Worm (Caenorhabditis elegans) whole organism, late embryonic: ENCODE measurements around the gene aly-1.

ENCODE experiments used
- ceh-2 ChIP-seq: sonication (generic microtip); optimal IDR thresholded peaks from 2 replicates; lab custom pipeline; 2016; ENCODE audit warnings: missing genotype, missing genetic modification characterization, missing compliant biosample characterization
- nfya-1 ChIP-seq: sonication (generic microtip); optimal IDR thresholded peaks from 2 replicates; lab custom pipeline; 2017; ENCODE audit warnings: missing genetic modification characterization, mild to moderate bottlenecking, missing compliant biosample characterization, antibody characterized with exemption, moderate library complexity

DNA sequence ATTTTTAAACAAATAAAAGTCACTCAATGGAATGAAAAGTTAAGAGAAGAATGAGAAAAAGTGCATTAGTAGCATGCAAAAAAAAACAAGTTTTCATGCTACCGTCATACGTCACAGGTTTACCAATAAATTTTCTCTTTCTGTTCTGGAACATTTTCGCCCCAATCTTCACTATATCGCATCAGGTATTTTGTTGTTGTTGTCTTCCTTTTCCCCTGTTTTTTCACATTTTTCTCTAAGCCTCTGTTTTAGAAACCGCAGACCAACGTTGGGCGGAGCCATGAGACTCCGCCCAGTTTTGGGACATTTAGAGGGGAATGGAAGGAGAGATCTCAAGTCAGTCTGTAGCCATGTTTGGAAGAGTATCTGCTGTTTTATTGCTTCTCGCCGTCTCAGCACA is 20.4 kb upstream of the aly-1 start, which contains the start of gene msa-1:
- no peak for TF ChIP-seq nfya-1 (tag; lab: Kevin White, UChicago)
- TF ChIP-seq ceh-2 (tag; lab: Kevin White, UChicago), result no peak
